Worm (Caenorhabditis elegans): ENCODE data around the gene M110.10.

ce11 chrII:8181437-8181836 is 32.8 kb downstream of the M110.10 start, which contains the start of gene dylt-3:
- TF ChIP-seq ceh-79 (tag; optimal IDR thresholded peaks at IDR 0.05) = no peak
- no peak for TF ChIP-seq efl-1 (GFP tag; optimal IDR thresholded peaks at IDR 0.05)
- TF ChIP-seq F37B4.10 (GFP tag; IDR thresholded peaks at IDR 0.05) = no peak
- TF ChIP-seq atf-7 (tag; optimal IDR thresholded peaks at IDR 0.05) = no peak
- TF ChIP-seq F22D6.2 (tag; optimal IDR thresholded peaks at IDR 0.05) = no peak

Measured in whole organism, young adult.